Fruit fly (Drosophila melanogaster): Measurements from ENCODE around the gene CG1113.

CG1113 gene

DNA sequence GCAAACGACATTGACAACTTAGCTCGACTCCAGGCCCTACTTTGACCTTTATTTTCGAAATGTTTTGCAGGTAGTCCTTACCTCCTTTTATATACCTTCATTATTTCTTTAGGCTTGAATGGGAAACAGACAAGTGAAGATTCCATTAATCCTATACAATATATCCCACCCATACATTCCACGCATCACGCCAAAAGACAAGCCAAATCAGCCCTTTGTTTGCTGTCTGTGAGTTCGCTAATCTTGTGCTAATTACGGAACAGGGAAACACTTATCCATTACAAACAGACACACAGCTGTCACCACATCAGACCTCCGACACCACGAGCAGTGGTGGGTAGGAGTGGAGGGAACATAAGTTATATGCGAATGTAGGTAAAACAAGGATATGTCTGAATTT is 12.2 kb upstream of the CG1113 start, which contains the start of gene CG33293:
CG33293 (minus strand) TSS at position 15 of the 400 bp plus-strand sequence.
- TF ChIP-seq CG12155 (GFP tag; optimal IDR thresholded peaks at IDR 0.05), result no peak
- no peak for TF ChIP-seq cas (GFP tag; IDR thresholded peaks at IDR 0.05)
- peak; percentile 66 for TF ChIP-seq zen (tag; optimal IDR thresholded peaks at IDR 0.05)
- TF ChIP-seq Chrac-16 (GFP tag; optimal IDR thresholded peaks at IDR 0.05), result no peak
- no peak for TF ChIP-seq CG3838 (GFP tag; optimal IDR thresholded peaks at IDR 0.05)
- TF ChIP-seq CG10267 (tag; optimal IDR thresholded peaks at IDR 0.05), result no peak
- no peak for TF ChIP-seq Eip74EF (GFP tag; optimal IDR thresholded peaks at IDR 0.05)
- no peak for TF ChIP-seq org-1 (GFP tag; optimal IDR thresholded peaks at IDR 0.05)
- TF ChIP-seq CG3065 (GFP tag; optimal IDR thresholded peaks at IDR 0.05), result no peak
- no peak for TF ChIP-seq Abd-B (GFP tag; optimal IDR thresholded peaks at IDR 0.05)
- TF ChIP-seq CG15601 (tag; optimal IDR thresholded peaks at IDR 0.05), result no peak
- no peak for TF ChIP-seq HHEX (GFP tag; optimal IDR thresholded peaks at IDR 0.05)
- no peak for TF ChIP-seq repo (GFP tag; optimal IDR thresholded peaks at IDR 0.05)
- TF ChIP-seq Tbp (GFP tag; optimal IDR thresholded peaks at IDR 0.05), result no peak
- no peak for TF ChIP-seq sob (GFP tag; IDR thresholded peaks at IDR 0.05)
- TF ChIP-seq CG43689 (GFP tag; IDR thresholded peaks at IDR 0.05), result no peak
- TF ChIP-seq otp (GFP tag; IDR thresholded peaks at IDR 0.05), result no peak
- TF ChIP-seq CG10147 (GFP tag; optimal IDR thresholded peaks at IDR 0.05), result no peak
- no peak for TF ChIP-seq h (optimal IDR thresholded peaks at IDR 0.05)
- TF ChIP-seq tll (GFP tag; optimal IDR thresholded peaks at IDR 0.05), result peak in 1 of 2 experiments; percentile 58
- TF ChIP-seq CG6175 (GFP tag; IDR thresholded peaks at IDR 0.05), result no peak
- peak; percentile 13 for TF ChIP-seq sens (GFP tag)
- no peak for TF ChIP-seq CG17802 (tag; optimal IDR thresholded peaks at IDR 0.05)

- TF ChIP-seq cwo (GFP tag; optimal IDR thresholded peaks at IDR 0.05) (peak; percentile 52), zen2 (GFP tag; IDR thresholded peaks at IDR 0.05; ENCODE audit: partially characterized antibody) (0 out of 3 replicates have a peak, but pooled peaks have one; percentile 49), Hr78 (GFP tag; optimal IDR thresholded peaks at IDR 0.05) (peak in 1 of 2 experiments; percentile 39), cad (GFP tag; optimal IDR thresholded peaks at IDR 0.05) (no peak), CG6854 (GFP tag; optimal IDR thresholded peaks at IDR 0.05) (no peak), z (GFP tag; IDR thresholded peaks at IDR 0.05) (peak; percentile 62; the same call in 1 of the 3 replicates), ftz-f1 (GFP tag; optimal IDR thresholded peaks at IDR 0.05) (peak; percentile 17), wdn (GFP tag; IDR thresholded peaks at IDR 0.05) (no peak), Pdp1 (GFP tag; optimal IDR thresholded peaks at IDR 0.05) (peak in 1 of 2 experiments; percentile 86), grn (GFP tag; optimal IDR thresholded peaks at IDR 0.05) (peak; percentile 53), CG15269 (tag; optimal IDR thresholded peaks at IDR 0.05) (peak; percentile 51), chinmo (GFP tag; IDR thresholded peaks at IDR 0.05; ENCODE audit: partially characterized antibody) (peak; percentile 93; the same call in 3 of the 4 replicates), emc (GFP tag; optimal IDR thresholded peaks at IDR 0.05) (no peak), CG12769 (tag; optimal IDR thresholded peaks at IDR 0.05) (peak; percentile 57), oc (tag; optimal IDR thresholded peaks at IDR 0.05) (peak; percentile 52), sd (tag; optimal IDR thresholded peaks at IDR 0.05) (peak; percentile 43), vvl (GFP tag; IDR thresholded peaks at IDR 0.05) (peak; percentile 33; the same call in 1 of the 2 replicates), abd-A (tag; optimal IDR thresholded peaks at IDR 0.05) (peak; percentile 20), pros (GFP tag; optimal IDR thresholded peaks at IDR 0.05) (peak; percentile 99), CG13287 (GFP tag; IDR thresholded peaks at IDR 0.05; ENCODE audit: partially characterized antibody) (0 out of 2 replicates have a peak, but pooled peaks have one; percentile 4)
These were observed 6.0 kb upstream of the CG1113 start for dm6 chr3R:5246950-5247349.

All from whole organism, embryonic.